Fruit fly (Drosophila melanogaster) whole organism, prepupa: ENCODE results near the gene Ing5.

Source experiments
- Blimp-1 ChIP-seq: fragments of 200-800 bp; sonication (Bioruptor generic); optimal IDR thresholded peaks from 3 replicates; lab custom pipeline; 2017; ENCODE audit warnings: missing biosample characterization, missing genetic modification characterization, mild to moderate bottlenecking, moderate library complexity, missing genetic modification reagents
- CG10631 ChIP-seq: fragments of 200-800 bp; sonication (Bioruptor generic); optimal IDR thresholded peaks from 2 replicates; lab custom pipeline; 2016; ENCODE audit warnings: missing biosample characterization, missing genetic modification characterization
- CG10669 ChIP-seq: fragments of 200-800 bp; sonication (Bioruptor generic); optimal IDR thresholded peaks from 3 replicates; lab custom pipeline; 2018; ENCODE audit warnings: missing biosample characterization, mild to moderate bottlenecking, missing genetic modification characterization, moderate library complexity
- CG11294 ChIP-seq: fragments of 200-800 bp; sonication (Bioruptor generic); IDR thresholded peaks from 2 replicates; pipeline ENCODE4 v1.3.6; 2022; ENCODE audit warnings: missing biosample characterization, missing genetic modification characterization
- CG11762 ChIP-seq: fragments of 200-800 bp; sonication (Bioruptor generic); optimal IDR thresholded peaks from 3 replicates; lab custom pipeline; 2016; ENCODE audit warnings: missing biosample characterization, missing genetic modification characterization; ENCODE audit not compliant: insufficient read depth
- CG11902 ChIP-seq: fragments of 200-800 bp; sonication (Bioruptor generic); optimal IDR thresholded peaks from 3 replicates; lab custom pipeline; 2016; ENCODE audit warnings: missing biosample characterization, missing genetic modification characterization
- CG15336 ChIP-seq: fragments of 200-800 bp; sonication (Bioruptor generic); IDR thresholded peaks from 2 replicates; pipeline ENCODE4 v1.3.6; 2022; ENCODE audit warnings: missing biosample characterization, missing genetic modification characterization
- CG1621 ChIP-seq: fragments of 200-800 bp; sonication (Bioruptor generic); optimal IDR thresholded peaks from 3 replicates; lab custom pipeline; 2018; ENCODE audit warnings: missing biosample characterization, mild to moderate bottlenecking, missing genetic modification characterization
- CG16779 ChIP-seq: fragments of 200-800 bp; sonication (Bioruptor generic); optimal IDR thresholded peaks from 3 replicates; lab custom pipeline; 2017; ENCODE audit warnings: missing biosample characterization, mild to moderate bottlenecking, missing genetic modification characterization
- CG3032 ChIP-seq: fragments of 200-800 bp; optimal IDR thresholded peaks from 2 replicates; lab custom pipeline; 2019; ENCODE audit warnings: missing biosample characterization, mild to moderate bottlenecking, missing genetic modification characterization, moderate library complexity
- CG31627 ChIP-seq: fragments of 200-800 bp; sonication (Bioruptor generic); optimal IDR thresholded peaks from 3 replicates; lab custom pipeline; 2016; ENCODE audit warnings: missing biosample characterization, missing genetic modification characterization
- CG34406 ChIP-seq: fragments of 200-800 bp; sonication (Bioruptor generic); optimal IDR thresholded peaks from 3 replicates; lab custom pipeline; 2016; ENCODE audit warnings: missing biosample characterization, missing genetic modification characterization
- CG3919 ChIP-seq: fragments of 200-800 bp; sonication (Bioruptor generic); optimal IDR thresholded peaks from 3 replicates; lab custom pipeline; 2016; ENCODE audit warnings: missing biosample characterization, missing genetic modification characterization
- CG4318 ChIP-seq: fragments of 200-800 bp; sonication (Bioruptor generic); optimal IDR thresholded peaks from 3 replicates; lab custom pipeline; 2017; ENCODE audit warnings: missing biosample characterization, mild to moderate bottlenecking, missing genetic modification characterization
- CG6163 ChIP-seq: fragments of 200-800 bp; sonication (Bioruptor generic); IDR thresholded peaks from 3 replicates; pipeline ENCODE4 v1.3.6; 2022; ENCODE audit warnings: missing biosample characterization, missing genetic modification characterization
- CG6276 ChIP-seq: fragments of 200-800 bp; sonication (Bioruptor generic); optimal IDR thresholded peaks from 2 replicates; lab custom pipeline; 2017; ENCODE audit warnings: missing biosample characterization, mild to moderate bottlenecking, missing genetic modification characterization
- CG6792 ChIP-seq: fragments of 200-800 bp; sonication (Bioruptor generic); optimal IDR thresholded peaks from 3 replicates; lab custom pipeline; 2016; ENCODE audit warnings: missing biosample characterization, missing genetic modification characterization
- CG6808 ChIP-seq: fragments of 200-800 bp; sonication (Bioruptor generic); optimal IDR thresholded peaks from 3 replicates; lab custom pipeline; 2017; ENCODE audit warnings: missing biosample characterization, missing genetic modification characterization, mild to moderate bottlenecking, moderate library complexity, missing genetic modification reagents
- CG6854 ChIP-seq: fragments of 200-800 bp; sonication (Bioruptor generic); optimal IDR thresholded peaks from 2 replicates; lab custom pipeline; 2017; ENCODE audit warnings: missing biosample characterization, mild to moderate bottlenecking, missing genetic modification characterization
- CG7368 ChIP-seq: fragments of 200-800 bp; sonication (Bioruptor generic); optimal IDR thresholded peaks from 3 replicates; lab custom pipeline; 2016; ENCODE audit warnings: missing biosample characterization, missing genetic modification characterization
- CG8119 ChIP-seq: fragments of 200-800 bp; sonication (Bioruptor generic); IDR thresholded peaks from 3 replicates; pipeline ENCODE4 v1.3.6; 2022; ENCODE audit warnings: missing biosample characterization, missing genetic modification characterization
- CG8319 ChIP-seq: fragments of 200-800 bp; sonication (Bioruptor generic); optimal IDR thresholded peaks from 3 replicates; lab custom pipeline; 2016; ENCODE audit warnings: missing biosample characterization, missing genetic modification characterization
- CG9139 ChIP-seq: fragments of 200-800 bp; sonication (Bioruptor generic); optimal IDR thresholded peaks from 3 replicates; lab custom pipeline; 2017; ENCODE audit warnings: missing biosample characterization, mild to moderate bottlenecking, missing genetic modification characterization
- Eip75B ChIP-seq: fragments of 200-800 bp; sonication (Bioruptor generic); optimal IDR thresholded peaks from 3 replicates; lab custom pipeline; 2016; ENCODE audit warnings: missing biosample characterization, missing genetic modification characterization
- Eip78C ChIP-seq: fragments of 200-800 bp; sonication (Bioruptor generic); peaks from one replicate; lab custom pipeline; 2016; ENCODE audit warnings: missing biosample characterization, missing genetic modification characterization
- Ets21C ChIP-seq: fragments of 200-800 bp; sonication (Bioruptor generic); optimal IDR thresholded peaks from 3 replicates; lab custom pipeline; 2016; ENCODE audit warnings: missing biosample characterization, missing genetic modification characterization
- Ets96B ChIP-seq: fragments of 200-800 bp; optimal IDR thresholded peaks from 2 replicates; lab custom pipeline; 2019; ENCODE audit warnings: missing biosample characterization, mild to moderate bottlenecking, missing genetic modification characterization, moderate library complexity
- Hr39 ChIP-seq: fragments of 200-800 bp; sonication (Bioruptor generic); optimal IDR thresholded peaks from 2 replicates; lab custom pipeline; 2016; ENCODE audit warnings: missing biosample characterization, missing genetic modification characterization
- Hr4 ChIP-seq: fragments of 200-800 bp; sonication (Bioruptor generic); optimal IDR thresholded peaks from 3 replicates; lab custom pipeline; 2016; ENCODE audit warnings: missing biosample characterization, missing genetic modification characterization
- Lpt ChIP-seq: fragments of 200-800 bp; sonication (Bioruptor generic); optimal IDR thresholded peaks from 3 replicates; lab custom pipeline; 2016; ENCODE audit warnings: missing biosample characterization, missing genetic modification characterization
- Met ChIP-seq: fragments of 200-800 bp; sonication (Bioruptor generic); optimal IDR thresholded peaks from 3 replicates; lab custom pipeline; 2016; ENCODE audit warnings: missing biosample characterization, missing genetic modification characterization
- OdsH ChIP-seq: fragments of 200-800 bp; sonication (Bioruptor generic); optimal IDR thresholded peaks from 3 replicates; lab custom pipeline; 2016; ENCODE audit warnings: missing biosample characterization, missing genetic modification characterization
- Sox102F ChIP-seq: fragments of 200-800 bp; sonication (Bioruptor generic); optimal IDR thresholded peaks from 2 replicates; lab custom pipeline; 2016; ENCODE audit warnings: missing biosample characterization, mild to moderate bottlenecking, missing genetic modification characterization
- Sox14 ChIP-seq: fragments of 200-800 bp; sonication (Bioruptor generic); optimal IDR thresholded peaks from 3 replicates; lab custom pipeline; 2016; ENCODE audit warnings: missing biosample characterization, missing genetic modification characterization
- Sox15 ChIP-seq: fragments of 200-800 bp; sonication (Bioruptor generic); optimal IDR thresholded peaks from 3 replicates; lab custom pipeline; 2016; ENCODE audit warnings: missing biosample characterization, missing genetic modification characterization
- achi ChIP-seq: fragments of 200-800 bp; sonication (Bioruptor generic); optimal IDR thresholded peaks from 3 replicates; lab custom pipeline; 2016; ENCODE audit warnings: missing biosample characterization, missing genetic modification characterization
- acj6 ChIP-seq: fragments of 200-800 bp; sonication (Bioruptor generic); optimal IDR thresholded peaks from 3 replicates; lab custom pipeline; 2016; ENCODE audit warnings: missing biosample characterization, missing genetic modification characterization
- cyc ChIP-seq: fragments of 200-800 bp; sonication (Bioruptor generic); optimal IDR thresholded peaks from 3 replicates; lab custom pipeline; 2016; ENCODE audit warnings: missing biosample characterization, missing genetic modification characterization
- dac ChIP-seq: fragments of 200-800 bp; sonication (Bioruptor generic); optimal IDR thresholded peaks from 2 replicates; lab custom pipeline; 2017; ENCODE audit warnings: missing biosample characterization, mild to moderate bottlenecking, missing genetic modification characterization
- dsx ChIP-seq: fragments of 200-800 bp; optimal IDR thresholded peaks from 3 replicates; lab custom pipeline; 2019; ENCODE audit warnings: missing biosample characterization, mild to moderate bottlenecking, missing genetic modification characterization, moderate library complexity; ENCODE audit not compliant: poor library complexity, severe bottlenecking
- eg ChIP-seq: fragments of 200-800 bp; sonication (Bioruptor generic); IDR thresholded peaks from 3 replicates; pipeline ENCODE4 v1.3.6; 2022; ENCODE audit warnings: missing biosample characterization, missing genetic modification characterization
- esn ChIP-seq: fragments of 200-800 bp; sonication (Bioruptor generic); optimal IDR thresholded peaks from 2 replicates; lab custom pipeline; 2016; ENCODE audit warnings: missing biosample characterization, mild to moderate bottlenecking, missing genetic modification characterization, moderate library complexity
- fd59A ChIP-seq: fragments of 200-800 bp; sonication (Bioruptor generic); optimal IDR thresholded peaks from 2 replicates; lab custom pipeline; 2017; ENCODE audit warnings: missing biosample characterization, mild to moderate bottlenecking, missing genetic modification characterization, missing genetic modification reagents
- fd85E ChIP-seq: fragments of 200-800 bp; sonication (Bioruptor generic); optimal IDR thresholded peaks from 3 replicates; lab custom pipeline; 2016; ENCODE audit warnings: missing biosample characterization, missing genetic modification characterization
- fkh ChIP-seq: fragments of 200-800 bp; sonication (Bioruptor generic); optimal IDR thresholded peaks from 3 replicates; lab custom pipeline; 2017; ENCODE audit warnings: missing biosample characterization, mild to moderate bottlenecking, missing genetic modification characterization, moderate library complexity
- lz ChIP-seq: fragments of 200-800 bp; sonication (Bioruptor generic); optimal IDR thresholded peaks from 3 replicates; lab custom pipeline; 2016; ENCODE audit warnings: missing biosample characterization, missing genetic modification characterization
- pdm3 ChIP-seq: fragments of 200-800 bp; sonication (Bioruptor generic); optimal IDR thresholded peaks from 3 replicates; lab custom pipeline; 2016; ENCODE audit warnings: missing biosample characterization, missing genetic modification characterization
- salr ChIP-seq, 2 experiments: fragments of 200-800 bp; sonication (Bioruptor generic); optimal IDR thresholded peaks; 3 replicates each; lab custom pipeline; 2016 to 2018; ENCODE audit warnings: missing biosample characterization in 2 of 2, missing genetic modification characterization in 2 of 2, mild to moderate bottlenecking in 1 of 2
- ss ChIP-seq, 2 experiments: fragments of 200-800 bp; sonication (Bioruptor generic); optimal IDR thresholded peaks; 2 replicates in 1 of 2; 3 replicates in 1 of 2; lab custom pipeline; 2017 to 2018; ENCODE audit warnings: mild to moderate bottlenecking in 2 of 2, missing biosample characterization in 2 of 2, missing genetic modification characterization in 2 of 2, moderate library complexity in 1 of 2
- svp ChIP-seq: fragments of 200-800 bp; sonication (Bioruptor generic); peaks from one replicate; lab custom pipeline; 2016; ENCODE audit warnings: missing biosample characterization, missing genetic modification characterization
- topi ChIP-seq: fragments of 200-800 bp; sonication (Bioruptor generic); optimal IDR thresholded peaks from 3 replicates; lab custom pipeline; 2016; ENCODE audit warnings: missing biosample characterization, missing genetic modification characterization
- vri ChIP-seq: fragments of 200-800 bp; sonication (Bioruptor generic); optimal IDR thresholded peaks from 3 replicates; lab custom pipeline; 2016; ENCODE audit warnings: missing biosample characterization, mild to moderate bottlenecking, missing genetic modification characterization

Gene Ing5

dm6 chr2L:13387255-13387654 is at the start of gene Ing5, which contains the start of gene CG7099:
Gene Ing5 (minus strand): TSS chr2L:13387312.
Gene CG7099 (plus strand): TSS chr2L:13387571.
- TF ChIP-seq cyc (GFP tag; lab: Kevin White, UChicago) (peak; percentile 95), dsx (peak; percentile 88), OdsH (GFP tag; lab: Kevin White, UChicago) (peak; percentile 97), dac (GFP tag; lab: Kevin White, UChicago) (peak; percentile 88), CG3919 (GFP tag; lab: Kevin White, UChicago) (peak; percentile 96), Sox15 (peak; percentile 94), Hr4 (GFP tag; lab: Kevin White, UChicago) (peak; percentile 96), svp (GFP tag; lab: Kevin White, UChicago) (no peak), Eip75B (GFP tag; lab: Kevin White, UChicago) (peak; percentile 93), Ets96B (peak; percentile 94), CG31627 (GFP tag; lab: Kevin White, UChicago) (peak; percentile 96), lz (peak; percentile 96), CG16779 (tag; lab: Kevin White, UChicago) (no peak), CG6276 (no peak), Met (GFP tag; lab: Kevin White, UChicago) (peak; percentile 95), pdm3 (peak; percentile 95), Hr39 (GFP tag; lab: Kevin White, UChicago) (peak; percentile 95), fd59A (peak; percentile 84), CG15336 (GFP tag; lab: Robert Waterston, UW) (peak; percentile 89), topi (GFP tag; lab: Kevin White, UChicago) (peak; percentile 95), CG1621 (tag; lab: Kevin White, UChicago) (peak; percentile 86), fd85E (GFP tag; lab: Kevin White, UChicago) (no peak), CG6808 (peak; percentile 80), CG10631 (peak; percentile 97), CG7368 (GFP tag; lab: Kevin White, UChicago) (peak; percentile 90), CG6792 (GFP tag; lab: Kevin White, UChicago) (peak; percentile 93), eg (GFP tag; lab: Robert Waterston, UW) (peak; percentile 96), CG6163 (GFP tag; lab: Robert Waterston, UW) (peak; percentile 96), esn (GFP tag; lab: Kevin White, UChicago) (peak; percentile 97), fkh (GFP tag; lab: Kevin White, UChicago) (peak; percentile 95), ss (GFP tag; optimal IDR thresholded peaks at IDR 0.05; lab: Kevin White, UChicago) (peak in 1 of 2 experiments; percentile 89), Lpt (GFP tag; lab: Kevin White, UChicago) (peak; percentile 90), CG9139 (no peak), CG10669 (GFP tag; lab: Kevin White, UChicago) (peak; percentile 93), vri (GFP tag; lab: Kevin White, UChicago) (no peak), CG34406 (GFP tag; lab: Kevin White, UChicago) (peak; percentile 96), achi (peak; percentile 96), CG11294 (peak; percentile 90), CG4318 (GFP tag; lab: Kevin White, UChicago) (peak; percentile 91), salr (GFP tag; optimal IDR thresholded peaks at IDR 0.05; lab: Kevin White, UChicago) (peak; percentile 88 to 92), Blimp-1 (GFP tag; lab: Kevin White, UChicago) (peak; percentile 78), CG11762 (GFP tag; lab: Kevin White, UChicago) (peak; percentile 92), CG6854 (peak; percentile 82), CG3032 (tag; lab: Kevin White, UChicago) (peak; percentile 94), Sox102F (GFP tag; lab: Kevin White, UChicago) (peak; percentile 96), Ets21C (GFP tag; lab: Kevin White, UChicago) (peak; percentile 93), acj6 (GFP tag; lab: Kevin White, UChicago) (peak; percentile 97), CG8119 (GFP tag; lab: Robert Waterston, UW) (peak; percentile 86), CG11902 (GFP tag; lab: Kevin White, UChicago) (peak; percentile 94), Sox14 (GFP tag; lab: Kevin White, UChicago) (peak; percentile 95), Eip78C (peak; percentile 98), CG8319 (GFP tag; lab: Kevin White, UChicago) (peak; percentile 90)
